Worm (Caenorhabditis elegans) whole organism, L1 larva: ENCODE results near the gene mam-6.

ENCODE experiments used
- C04F5.9 ChIP-seq: sonication (generic microtip); optimal IDR thresholded peaks from 2 replicates; lab custom pipeline; 2016; ENCODE audit warnings: missing genetic modification characterization, missing compliant biosample characterization
- F16B12.6 ChIP-seq: fragments of 150-350 bp; optimal IDR thresholded peaks from 2 replicates; lab custom pipeline; 2014; ENCODE audit warnings: missing biosample characterization, missing genetic modification characterization
- Y116A8C.19 ChIP-seq: sonication (generic microtip); optimal IDR thresholded peaks from 2 replicates; lab custom pipeline; 2016; ENCODE audit warnings: missing compliant biosample characterization, missing genetic modification characterization, borderline replicate concordance
- aha-1 ChIP-seq: fragments of 150-350 bp; optimal IDR thresholded peaks from 2 replicates; lab custom pipeline; 2014; ENCODE audit warnings: missing biosample characterization, missing genetic modification characterization
- blmp-1 ChIP-seq: fragments of 150-350 bp; optimal IDR thresholded peaks from 2 replicates; lab custom pipeline; 2014; ENCODE audit warnings: missing biosample characterization, missing genetic modification characterization
- ceh-82 ChIP-seq, 3 experiments: fragments of 150-350 bp in 1 of 3; sonication (generic microtip) in 2 of 3; optimal IDR thresholded peaks; 2 replicates each; lab custom pipeline; 2014 to 2017; ENCODE audit warnings: missing biosample characterization in 3 of 3, missing genetic modification characterization in 3 of 3
- ceh-90 ChIP-seq: sonication (generic microtip); optimal IDR thresholded peaks from 2 replicates; lab custom pipeline; 2016; ENCODE audit warnings: missing genetic modification characterization, missing compliant biosample characterization
- ces-1 ChIP-seq: fragments of 150-350 bp; optimal IDR thresholded peaks from 2 replicates; lab custom pipeline; 2014; ENCODE audit warnings: missing biosample characterization, missing genetic modification reagents, missing genetic modification characterization
- dpl-1 ChIP-seq, 3 experiments: fragments of 150-350 bp in 2 of 3; sonication (generic microtip) in 1 of 3; optimal IDR thresholded peaks; 2 replicates each; lab custom pipeline; 2014 to 2017; ENCODE audit warnings: missing biosample characterization in 3 of 3, missing genetic modification characterization in 3 of 3, missing genetic modification reagents in 3 of 3
- efl-1 ChIP-seq, 4 experiments: fragments of 150-350 bp; optimal IDR thresholded peaks in 3 of 4; peaks in 1 of 4; 1 replicate in 1 of 4; 2 replicates in 3 of 4; lab custom pipeline; 2014; ENCODE audit warnings: missing biosample characterization in 2 of 4, missing genetic modification characterization in 2 of 4, missing genetic modification reagents in 2 of 4
- efl-3 ChIP-seq: fragments of 200-800 bp; sonication (Bioruptor generic); optimal IDR thresholded peaks from 2 replicates; lab custom pipeline; 2018; ENCODE audit warnings: mild to moderate bottlenecking, missing genetic modification characterization, missing compliant biosample characterization
- egl-13 ChIP-seq: sonication (generic microtip); optimal IDR thresholded peaks from 2 replicates; lab custom pipeline; 2016; ENCODE audit warnings: missing genotype, missing genetic modification reagents, missing genetic modification characterization, missing compliant biosample characterization
- elt-3 ChIP-seq, 6 experiments: fragments of 150-350 bp in 1 of 6; sonication (generic microtip); optimal IDR thresholded peaks; 2 replicates each; lab custom pipeline; 2017 to 2018; ENCODE audit warnings: missing biosample characterization in 6 of 6, missing genetic modification characterization in 6 of 6, inconsistent platforms in 1 of 6
- fkh-4 ChIP-seq: sonication (generic microtip); optimal IDR thresholded peaks from 2 replicates; lab custom pipeline; 2016; ENCODE audit warnings: missing compliant biosample characterization, missing genetic modification characterization, borderline replicate concordance
- fkh-8 ChIP-seq: sonication (generic microtip); optimal IDR thresholded peaks from 2 replicates; lab custom pipeline; 2016; ENCODE audit warnings: mild to moderate bottlenecking, missing genetic modification characterization, missing compliant biosample characterization
- irx-1 ChIP-seq: sonication (generic microtip); optimal IDR thresholded peaks from 2 replicates; lab custom pipeline; 2016; ENCODE audit warnings: missing genetic modification characterization, missing compliant biosample characterization
- jun-1 ChIP-seq: fragments of 150-350 bp; optimal IDR thresholded peaks from 2 replicates; lab custom pipeline; 2014; ENCODE audit warnings: missing biosample characterization, missing genetic modification reagents, missing genetic modification characterization
- lin-13 ChIP-seq: fragments of 150-350 bp; optimal IDR thresholded peaks from 2 replicates; lab custom pipeline; 2014; ENCODE audit warnings: missing biosample characterization, missing genetic modification reagents, missing genetic modification characterization
- lin-14 ChIP-seq: fragments of 200-800 bp; sonication (Bioruptor generic); optimal IDR thresholded peaks from 2 replicates; lab custom pipeline; 2018; ENCODE audit warnings: mild to moderate bottlenecking, missing genetic modification characterization, moderate library complexity, missing compliant biosample characterization
- lin-35 ChIP-seq, 2 experiments: fragments of 150-350 bp; optimal IDR thresholded peaks; 2 replicates each; lab custom pipeline; 2014; ENCODE audit warnings: missing biosample characterization in 2 of 2, missing genetic modification characterization in 2 of 2, missing genetic modification reagents in 2 of 2
- lsy-2 ChIP-seq, 2 experiments: fragments of 150-350 bp; optimal IDR thresholded peaks; 2 replicates each; lab custom pipeline; 2014; ENCODE audit warnings: missing biosample characterization in 2 of 2, missing genetic modification characterization in 2 of 2
- mdl-1 ChIP-seq, 2 experiments: fragments of 150-350 bp; optimal IDR thresholded peaks; 2 replicates each; lab custom pipeline; 2014 to 2017; ENCODE audit warnings: missing biosample characterization in 2 of 2, missing genetic modification characterization in 2 of 2, inconsistent platforms in 1 of 2
- mef-2 ChIP-seq: fragments of 150-350 bp; optimal IDR thresholded peaks from 2 replicates; lab custom pipeline; 2014; ENCODE audit warnings: missing biosample characterization, missing genetic modification characterization
- mep-1 ChIP-seq: fragments of 150-350 bp; optimal IDR thresholded peaks from 2 replicates; lab custom pipeline; 2014; ENCODE audit warnings: missing biosample characterization, missing genetic modification characterization
- nhr-11 ChIP-seq: fragments of 150-350 bp; optimal IDR thresholded peaks from 2 replicates; lab custom pipeline; 2014; ENCODE audit warnings: missing biosample characterization, missing genetic modification characterization
- nhr-12 ChIP-seq: sonication (generic microtip); optimal IDR thresholded peaks from 2 replicates; lab custom pipeline; 2017; ENCODE audit warnings: missing biosample characterization, missing genetic modification characterization
- nhr-19 ChIP-seq: fragments of 200-800 bp; sonication (Bioruptor generic); conservative IDR thresholded peaks from 2 replicates; pipeline ENCODE4 v1.3.6; 2022; ENCODE audit warnings: missing genetic modification characterization, missing compliant biosample characterization
- nhr-20 ChIP-seq: sonication (generic microtip); optimal IDR thresholded peaks from 2 replicates; lab custom pipeline; 2016; ENCODE audit warnings: mild to moderate bottlenecking, missing genetic modification characterization, missing compliant biosample characterization
- nhr-237 ChIP-seq: fragments of 150-350 bp; optimal IDR thresholded peaks from 2 replicates; lab custom pipeline; 2014; ENCODE audit warnings: missing biosample characterization, missing genetic modification characterization
- nhr-47 ChIP-seq: sonication (generic microtip); optimal IDR thresholded peaks from 2 replicates; lab custom pipeline; 2016; ENCODE audit warnings: mild to moderate bottlenecking, missing genetic modification characterization, moderate library complexity, missing compliant biosample characterization
- nhr-71 ChIP-seq: sonication (generic microtip); optimal IDR thresholded peaks from 2 replicates; lab custom pipeline; 2016; ENCODE audit warnings: mild to moderate bottlenecking, missing genetic modification characterization, moderate library complexity, missing compliant biosample characterization
- nhr-77 ChIP-seq: fragments of 150-350 bp; optimal IDR thresholded peaks from 2 replicates; lab custom pipeline; 2014; ENCODE audit warnings: missing biosample characterization, missing genetic modification characterization
- nhr-85 ChIP-seq: sonication (generic microtip); peaks from one replicate; lab custom pipeline; 2016; ENCODE audit warnings: missing genetic modification characterization, inconsistent platforms, missing compliant biosample characterization
- pag-3 ChIP-seq: sonication (generic microtip); optimal IDR thresholded peaks from 2 replicates; lab custom pipeline; 2017; ENCODE audit warnings: missing genetic modification characterization, mild to moderate bottlenecking, missing compliant biosample characterization, antibody characterized with exemption, borderline replicate concordance; ENCODE audit not compliant: insufficient read depth
- rnt-1 ChIP-seq: sonication (generic microtip); optimal IDR thresholded peaks from 2 replicates; lab custom pipeline; 2016; ENCODE audit warnings: mild to moderate bottlenecking, missing genetic modification characterization, moderate library complexity, missing compliant biosample characterization
- snpc-4 ChIP-seq: fragments of 150-350 bp; optimal IDR thresholded peaks from 2 replicates; lab custom pipeline; 2014; ENCODE audit warnings: missing biosample characterization, missing genetic modification characterization
- snu-23 ChIP-seq: sonication (generic microtip); optimal IDR thresholded peaks from 2 replicates; lab custom pipeline; 2016; ENCODE audit warnings: missing genetic modification characterization, missing compliant biosample characterization
- swsn-7 ChIP-seq: sonication (generic microtip); optimal IDR thresholded peaks from 2 replicates; lab custom pipeline; 2016; ENCODE audit warnings: missing genetic modification characterization, missing compliant biosample characterization
- tbx-2 ChIP-seq: sonication (generic microtip); optimal IDR thresholded peaks from 2 replicates; lab custom pipeline; 2016; ENCODE audit warnings: missing genetic modification characterization, missing compliant biosample characterization
- unc-130 ChIP-seq: fragments of 150-350 bp; optimal IDR thresholded peaks from 2 replicates; lab custom pipeline; 2017; ENCODE audit warnings: missing biosample characterization, missing genetic modification characterization, inconsistent platforms
- unc-86 ChIP-seq: sonication (generic microtip); optimal IDR thresholded peaks from 2 replicates; lab custom pipeline; 2016; ENCODE audit warnings: missing genetic modification characterization, missing compliant biosample characterization
- xbp-1 ChIP-seq: sonication (generic microtip); optimal IDR thresholded peaks from 2 replicates; lab custom pipeline; 2016; ENCODE audit warnings: missing genetic modification characterization, missing compliant biosample characterization
- zip-4 ChIP-seq: fragments of 200-800 bp; sonication (Bioruptor generic); optimal IDR thresholded peaks from 2 replicates; lab custom pipeline; 2018; ENCODE audit warnings: mild to moderate bottlenecking, missing genetic modification characterization, moderate library complexity, missing compliant biosample characterization
- ztf-4 ChIP-seq: fragments of 150-350 bp; optimal IDR thresholded peaks from 2 replicates; lab custom pipeline; 2014; ENCODE audit warnings: missing biosample characterization, missing genetic modification characterization

The mam-6 gene

ce11 chrX:15084395-15084794, 15.3 kb upstream of the mam-6 start, which contains the start of gene F09B12.5:
Gene F09B12.5 (plus strand): TSS chrX:15084695.
- TF ChIP-seq lin-14 (GFP tag; lab: Kevin White, UChicago): no peak

ce11 chrX:15083795-15084194, 14.7 kb upstream of the mam-6 start, which contains the start of gene H40L08.1:
Gene H40L08.1 (minus strand): TSS chrX:15084086.
- TF ChIP-seq irx-1 (tag; lab: Kevin White, UChicago) (no peak), nhr-20 (tag; lab: Kevin White, UChicago) (peak; percentile 22), snpc-4 (peak; percentile 1), lin-35 (GFP tag; optimal IDR thresholded peaks at IDR 0.05; lab: Kevin White, UChicago) (peak; percentile 1 to 50), swsn-7 (tag; lab: Kevin White, UChicago) (peak; percentile 19), aha-1 (tag; lab: Kevin White, UChicago) (no peak), nhr-85 (tag; lab: Kevin White, UChicago) (peak; percentile 60), nhr-71 (peak; percentile 25), lin-13 (GFP tag; lab: Kevin White, UChicago) (no peak), nhr-19 (GFP tag; lab: Robert Waterston, UW) (no peak), ztf-4 (tag; lab: Kevin White, UChicago) (no peak), mef-2 (tag; lab: Kevin White, UChicago) (no peak), tbx-2 (tag; lab: Kevin White, UChicago) (peak; percentile 2), egl-13 (tag; lab: Kevin White, UChicago) (no peak), efl-1 (optimal IDR thresholded peaks at IDR 0.05; lab: Kevin White, UChicago) (no peak), efl-1 (GFP tag; optimal IDR thresholded peaks at IDR 0.05 in 1 of 2; lab: Kevin White, UChicago) (no peak), dpl-1 (GFP tag; optimal IDR thresholded peaks at IDR 0.05; lab: Kevin White, UChicago) (peak in 1 of 3 experiments; percentile 18), nhr-237 (tag; lab: Kevin White, UChicago) (no peak), zip-4 (GFP tag; lab: Kevin White, UChicago) (no peak), ceh-82 (tag; optimal IDR thresholded peaks at IDR 0.05; lab: Kevin White, UChicago) (peak in 1 of 3 experiments; percentile 29), fkh-8 (no peak), nhr-47 (tag; lab: Kevin White, UChicago) (peak; percentile 30), nhr-77 (tag; lab: Kevin White, UChicago) (no peak), lsy-2 (tag; optimal IDR thresholded peaks at IDR 0.05; lab: Kevin White, UChicago) (peak in 1 of 2 experiments; percentile 44), lin-14 (GFP tag; lab: Kevin White, UChicago) (no peak), nhr-11 (tag; lab: Kevin White, UChicago) (no peak), Y116A8C.19 (tag; lab: Kevin White, UChicago) (no peak), mep-1 (peak; percentile 8), xbp-1 (tag; lab: Kevin White, UChicago) (peak; percentile 78), ceh-90 (tag; lab: Kevin White, UChicago) (no peak), rnt-1 (tag; lab: Kevin White, UChicago) (peak; percentile 22), blmp-1 (no peak), snu-23 (GFP tag; lab: Kevin White, UChicago) (peak; percentile 40), efl-3 (GFP tag; lab: Kevin White, UChicago) (no peak), ces-1 (GFP tag; lab: Kevin White, UChicago) (no peak), unc-86 (tag; lab: Kevin White, UChicago) (no peak), C04F5.9 (no peak), F16B12.6 (tag; lab: Kevin White, UChicago) (no peak)
- TF ChIP-seq, all 84 proteins: peak for 15

- peak; percentile 47 for TF ChIP-seq tbx-2 (tag; lab: Kevin White, UChicago)
- no peak for TF ChIP-seq jun-1 (tag; lab: Kevin White, UChicago)
- no peak for TF ChIP-seq nhr-12 (tag; lab: Kevin White, UChicago)
- TF ChIP-seq elt-3 (tag; optimal IDR thresholded peaks at IDR 0.05; lab: Kevin White, UChicago): peak in 2 of 6 experiments; percentile 42 to 86
- TF ChIP-seq unc-130 (tag; lab: Kevin White, UChicago): peak; percentile 37
- TF ChIP-seq mdl-1 (tag; optimal IDR thresholded peaks at IDR 0.05; lab: Kevin White, UChicago): peak in 1 of 2 experiments; percentile 48
- no peak for TF ChIP-seq fkh-4 (tag; lab: Kevin White, UChicago)
- no peak for TF ChIP-seq efl-1 (optimal IDR thresholded peaks at IDR 0.05; lab: Kevin White, UChicago)
- no peak for TF ChIP-seq efl-1 (GFP tag; optimal IDR thresholded peaks at IDR 0.05 in 1 of 2; lab: Kevin White, UChicago)
- peak; percentile 51 for TF ChIP-seq nhr-19 (GFP tag; lab: Robert Waterston, UW)
- TF ChIP-seq lin-35 (GFP tag; optimal IDR thresholded peaks at IDR 0.05; lab: Kevin White, UChicago): peak in 1 of 2 experiments; percentile 32
- TF ChIP-seq Y116A8C.19 (tag; lab: Kevin White, UChicago): no peak
- peak; percentile 88 for TF ChIP-seq nhr-20 (tag; lab: Kevin White, UChicago)
- TF ChIP-seq snu-23 (GFP tag; lab: Kevin White, UChicago): peak; percentile 46
- no peak for TF ChIP-seq pag-3 (tag; lab: Kevin White, UChicago)
- TF ChIP-seq blmp-1: peak; percentile 79
Observed at ce11 chrX:15081486-15081885, 12.3 kb upstream of the mam-6 start.
